Fruit fly (Drosophila melanogaster): ENCODE data around the gene CG13116.

dm6 chr2L:9703000-9703399 is 26.7 kb upstream of the CG13116 start:
- TF ChIP-seq disco-r (GFP tag; optimal IDR thresholded peaks at IDR 0.05) (no peak), nerfin-1 (tag; optimal IDR thresholded peaks at IDR 0.05) (no peak), CG11247 (GFP tag; IDR thresholded peaks at IDR 0.05) (no peak), lbe (GFP tag; optimal IDR thresholded peaks at IDR 0.05) (no peak), NC2α (GFP tag; optimal IDR thresholded peaks at IDR 0.05) (no peak), CG10267 (tag; optimal IDR thresholded peaks at IDR 0.05) (no peak), insv (GFP tag; optimal IDR thresholded peaks at IDR 0.05) (no peak), B-H2 (GFP tag; optimal IDR thresholded peaks at IDR 0.05) (no peak), Dip2 (GFP tag; IDR thresholded peaks at IDR 0.05) (no peak)
